Fruit fly (Drosophila melanogaster): ENCODE data around the gene CG7560.

Gene CG7560

DNA sequence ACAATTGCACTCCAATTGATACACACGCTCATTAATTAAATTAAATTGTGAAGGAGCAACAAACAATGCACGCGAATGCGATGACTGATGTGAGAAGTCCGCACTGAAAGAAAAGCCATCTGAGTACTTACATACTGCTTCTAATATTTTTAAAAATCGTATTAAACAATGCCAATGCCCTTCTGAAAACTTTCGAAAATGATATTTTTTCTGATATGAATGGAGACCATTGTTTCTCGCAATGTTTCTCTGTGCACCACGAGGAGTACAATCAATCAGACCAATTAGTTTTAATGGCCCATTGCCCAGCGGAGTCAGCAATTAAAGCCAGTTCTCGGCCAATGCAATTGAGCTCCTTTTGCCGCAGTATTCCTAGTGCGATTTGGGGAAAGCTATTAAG, 8.2 kb downstream of the CG7560 start:
- peak; percentile 12 for TF ChIP-seq CG7839 (tag; optimal IDR thresholded peaks at IDR 0.05)
- TF ChIP-seq CG14860 (GFP tag; IDR thresholded peaks at IDR 0.05; ENCODE audit: partially characterized antibody) = no peak
- TF ChIP-seq CG14965 (GFP tag; optimal IDR thresholded peaks at IDR 0.05; ENCODE audit: borderline replicate concordance) = no peak
- no peak for TF ChIP-seq CG14710 (tag; optimal IDR thresholded peaks at IDR 0.05)
- TF ChIP-seq Ada2b (GFP tag; IDR thresholded peaks at IDR 0.05) = peak; percentile 45; the same call in 1 of the 2 replicates
- no peak for TF ChIP-seq twi (tag; optimal IDR thresholded peaks at IDR 0.05)
- TF ChIP-seq CG13775 (GFP tag; optimal IDR thresholded peaks at IDR 0.05) = no peak
- TF ChIP-seq CG2712 (tag; optimal IDR thresholded peaks at IDR 0.05) = peak; percentile 28
- TF ChIP-seq hkb (optimal IDR thresholded peaks at IDR 0.05) = no peak
- peak; percentile 32; the same call in 1 of the 2 replicates for TF ChIP-seq hkb (GFP tag; IDR thresholded peaks at IDR 0.05)
- peak; percentile 50 for TF ChIP-seq Drgx (GFP tag; IDR thresholded peaks at IDR 0.05)
- peak; percentile 45; the same call in 1 of the 2 replicates for TF ChIP-seq ara (GFP tag; IDR thresholded peaks at IDR 0.05)
- TF ChIP-seq HLH3B (GFP tag; IDR thresholded peaks at IDR 0.05) = no peak
- peak; percentile 70 for TF ChIP-seq Xrp1 (GFP tag; IDR thresholded peaks at IDR 0.05)
- TF ChIP-seq HLH4C (GFP tag; IDR thresholded peaks at IDR 0.05; ENCODE audit: partially characterized antibody) = no peak
- TF ChIP-seq dati (GFP tag; IDR thresholded peaks at IDR 0.05) = no peak
- TF ChIP-seq CG32772 (GFP tag; IDR thresholded peaks at IDR 0.05) = 0 out of 2 replicates have a peak, but pooled peaks have one; percentile 10
- TF ChIP-seq gem (tag; optimal IDR thresholded peaks at IDR 0.05) = peak; percentile 37
- peak in 1 of 2 experiments; percentile 8 for TF ChIP-seq bsh (GFP tag; optimal IDR thresholded peaks at IDR 0.05)
- no peak for TF ChIP-seq Hr39 (optimal IDR thresholded peaks at IDR 0.05)
- peak; percentile 28; the same call in 1 of the 2 replicates for TF ChIP-seq CG6689 (GFP tag; IDR thresholded peaks at IDR 0.05)
- TF ChIP-seq CG10979 (tag; optimal IDR thresholded peaks at IDR 0.05) = peak; percentile 13
- TF ChIP-seq CG18619 (GFP tag; optimal IDR thresholded peaks at IDR 0.05) = no peak
- peak; percentile 23 for TF ChIP-seq phol (tag; optimal IDR thresholded peaks at IDR 0.05)
- no peak for TF ChIP-seq org-1 (GFP tag; optimal IDR thresholded peaks at IDR 0.05)
- no peak for TF ChIP-seq CG8924 (tag; optimal IDR thresholded peaks at IDR 0.05)
- TF ChIP-seq Xbp1 (GFP tag; optimal IDR thresholded peaks at IDR 0.05) = peak; percentile 7
- TF ChIP-seq slp2 (GFP tag; optimal IDR thresholded peaks at IDR 0.05) = peak; percentile 15
- TF ChIP-seq CG18262 (tag; optimal IDR thresholded peaks at IDR 0.05) = peak; percentile 22
- no peak for TF ChIP-seq CG14014 (GFP tag; IDR thresholded peaks at IDR 0.05)
- TF ChIP-seq otp (GFP tag; IDR thresholded peaks at IDR 0.05) = 0 out of 3 replicates have a peak, but pooled peaks have one; percentile 25
- TF ChIP-seq Optix (GFP tag; IDR thresholded peaks at IDR 0.05) = 0 out of 3 replicates have a peak, but pooled peaks have one; percentile 21
- no peak for TF ChIP-seq lov (optimal IDR thresholded peaks at IDR 0.05)
- TF ChIP-seq lov (GFP tag; IDR thresholded peaks at IDR 0.05) = 0 out of 3 replicates have a peak, but pooled peaks have one; percentile 17
- TF ChIP-seq E2f1 (GFP tag; IDR thresholded peaks at IDR 0.05) = peak; percentile 8; the same call in 1 of the 2 replicates
- no peak for TF ChIP-seq Atf-2 (GFP tag; optimal IDR thresholded peaks at IDR 0.05)
- peak; percentile 16 for TF ChIP-seq nmo (GFP tag; optimal IDR thresholded peaks at IDR 0.05)
- no peak for TF ChIP-seq luna (GFP tag; optimal IDR thresholded peaks at IDR 0.05)
- TF ChIP-seq CG11504 (tag; optimal IDR thresholded peaks at IDR 0.05) = peak; percentile 24
- peak; percentile 66 for TF ChIP-seq Med (GFP tag)
- no peak for TF ChIP-seq grau (tag; optimal IDR thresholded peaks at IDR 0.05)
- peak; percentile 61 for TF ChIP-seq CG10959 (GFP tag; IDR thresholded peaks at IDR 0.05)
- TF ChIP-seq dmrt99B (tag; optimal IDR thresholded peaks at IDR 0.05) = no peak
- TF ChIP-seq ssp (GFP tag; IDR thresholded peaks at IDR 0.05) = 0 out of 2 replicates have a peak, but pooled peaks have one; percentile 8
- TF ChIP-seq D19A (tag; optimal IDR thresholded peaks at IDR 0.05) = no peak
- peak in 1 of 3 experiments; percentile 10 for TF ChIP-seq lola (GFP tag; optimal IDR thresholded peaks at IDR 0.05)
- TF ChIP-seq CG15696 (tag; optimal IDR thresholded peaks at IDR 0.05) = peak; percentile 18
- TF ChIP-seq vvl (GFP tag; IDR thresholded peaks at IDR 0.05) = peak; percentile 49
- peak; percentile 29 for TF ChIP-seq CG1603 (tag; optimal IDR thresholded peaks at IDR 0.05)
- TF ChIP-seq hb (GFP tag; IDR thresholded peaks at IDR 0.05; ENCODE audit: partially characterized antibody) = no peak
- peak; percentile 18 for TF ChIP-seq Blimp-1 (GFP tag; optimal IDR thresholded peaks at IDR 0.05)
